Worm (Caenorhabditis elegans) whole organism, young adult: ENCODE measurements around the gene sri-24.

Experiments
- B0019.2 ChIP-seq: fragments of 200-800 bp; sonication (Bioruptor generic); conservative IDR thresholded peaks from 2 replicates; pipeline ENCODE4 v1.3.6; 2022; ENCODE audit warnings: missing genetic modification reagents, missing genetic modification characterization, missing compliant biosample characterization
- F10E7.11 ChIP-seq: sonication (generic microtip); optimal IDR thresholded peaks from 2 replicates; lab custom pipeline; 2017; ENCODE audit warnings: mild to moderate bottlenecking, missing genetic modification characterization, moderate library complexity, missing compliant biosample characterization
- F23B12.7 ChIP-seq: sonication (generic microtip); optimal IDR thresholded peaks from 2 replicates; lab custom pipeline; 2017; ENCODE audit warnings: missing genetic modification characterization, mild to moderate bottlenecking, missing compliant biosample characterization, antibody characterized with exemption, moderate library complexity; ENCODE audit not compliant: insufficient read depth
- F33H1.4 ChIP-seq: fragments of 200-800 bp; sonication (Bioruptor generic); IDR thresholded peaks from 2 replicates; pipeline ENCODE4 v1.3.6; 2022; ENCODE audit warnings: missing genetic modification reagents, missing genetic modification characterization, missing compliant biosample characterization
- F52B5.7 ChIP-seq: sonication (generic microtip); optimal IDR thresholded peaks from 2 replicates; lab custom pipeline; 2016; ENCODE audit warnings: mild to moderate bottlenecking, missing genetic modification characterization, missing compliant biosample characterization
- T07F8.4 ChIP-seq: sonication (generic microtip); optimal IDR thresholded peaks from 2 replicates; lab custom pipeline; 2016; ENCODE audit warnings: mild to moderate bottlenecking, missing genetic modification characterization, moderate library complexity, missing compliant biosample characterization
- Y53F4B.3 ChIP-seq: fragments of 200-800 bp; sonication (Bioruptor generic); IDR thresholded peaks from 2 replicates; pipeline ENCODE4 v1.3.6; 2022; ENCODE audit warnings: missing genetic modification reagents, missing genetic modification characterization, missing compliant biosample characterization
- Y56A3A.18 ChIP-seq: fragments of 200-800 bp; sonication (Bioruptor generic); IDR thresholded peaks from 2 replicates; pipeline ENCODE4 v1.3.6; 2022; ENCODE audit warnings: missing genetic modification reagents, missing genetic modification characterization, missing compliant biosample characterization
- Y95B8A.8 ChIP-seq: fragments of 200-800 bp; sonication (Bioruptor generic); IDR thresholded peaks from 2 replicates; pipeline ENCODE4 v1.3.6; 2022; ENCODE audit warnings: missing genetic modification reagents, missing genetic modification characterization, missing compliant biosample characterization
- aptf-2 ChIP-seq: fragments of 200-800 bp; sonication (Bioruptor generic); conservative IDR thresholded peaks from 2 replicates; pipeline ENCODE4 v1.3.6; 2022; ENCODE audit warnings: missing genetic modification reagents, missing genetic modification characterization, missing compliant biosample characterization
- aptf-3 ChIP-seq: fragments of 200-800 bp; sonication (Bioruptor generic); IDR thresholded peaks from 2 replicates; pipeline ENCODE4 v1.3.6; 2022; ENCODE audit warnings: missing genetic modification characterization, missing compliant biosample characterization
- ccch-3 ChIP-seq: fragments of 200-800 bp; sonication (Bioruptor generic); optimal IDR thresholded peaks from 2 replicates; lab custom pipeline; 2018; ENCODE audit warnings: mild to moderate bottlenecking, missing genetic modification characterization, missing compliant biosample characterization
- cebp-1 ChIP-seq, 2 experiments: fragments of 200-800 bp in 1 of 2; sonication (Bioruptor generic) in 1 of 2; sonication (generic microtip) in 1 of 2; IDR thresholded peaks in 1 of 2; optimal IDR thresholded peaks in 1 of 2; 2 replicates each; pipeline versions ENCODE4 v1.3.6 to Lab custom; 2017 to 2022; ENCODE audit warnings: missing compliant biosample characterization in 2 of 2, missing genetic modification characterization in 2 of 2, mild to moderate bottlenecking in 1 of 2, missing genetic modification reagents in 1 of 2, moderate library complexity in 1 of 2
- ceh-100 ChIP-seq: fragments of 200-800 bp; sonication (Bioruptor generic); IDR thresholded peaks from 2 replicates; pipeline ENCODE4 v1.3.6; 2022; ENCODE audit warnings: missing genetic modification reagents, missing genetic modification characterization, missing compliant biosample characterization
- ceh-27 ChIP-seq: fragments of 200-800 bp; sonication (Bioruptor generic); optimal IDR thresholded peaks from 2 replicates; lab custom pipeline; 2018; ENCODE audit warnings: mild to moderate bottlenecking, missing genetic modification characterization, moderate library complexity, missing compliant biosample characterization
- ceh-40 ChIP-seq: fragments of 200-800 bp; sonication (Bioruptor generic); IDR thresholded peaks from 2 replicates; pipeline ENCODE4 v1.3.6; 2022; ENCODE audit warnings: missing genetic modification characterization, missing compliant biosample characterization
- ceh-91 ChIP-seq: fragments of 200-800 bp; sonication (Bioruptor generic); IDR thresholded peaks from 2 replicates; pipeline ENCODE4 v1.3.6; 2022; ENCODE audit warnings: missing genetic modification reagents, missing genetic modification characterization, missing compliant biosample characterization
- die-1 ChIP-seq: sonication (generic microtip); optimal IDR thresholded peaks from 2 replicates; lab custom pipeline; 2016; ENCODE audit warnings: missing genotype, mild to moderate bottlenecking, missing genetic modification characterization, missing compliant biosample characterization
- egl-18 ChIP-seq: fragments of 200-800 bp; sonication (Bioruptor generic); IDR thresholded peaks from 2 replicates; pipeline ENCODE4 v1.3.6; 2022; ENCODE audit warnings: missing genetic modification reagents, missing genetic modification characterization, missing compliant biosample characterization
- egl-44 ChIP-seq: fragments of 200-800 bp; sonication (Bioruptor generic); IDR thresholded peaks from 2 replicates; pipeline ENCODE4 v1.3.6; 2022; ENCODE audit warnings: missing genetic modification reagents, missing genetic modification characterization, missing compliant biosample characterization
- ets-4 ChIP-seq: fragments of 200-800 bp; sonication (Bioruptor generic); optimal IDR thresholded peaks from 2 replicates; lab custom pipeline; 2018; ENCODE audit warnings: mild to moderate bottlenecking, missing genetic modification characterization, missing compliant biosample characterization
- him-1 ChIP-seq: sonication (generic microtip); optimal IDR thresholded peaks from 2 replicates; lab custom pipeline; 2016; ENCODE audit warnings: missing genotype, missing genetic modification reagents, missing genetic modification characterization, missing compliant biosample characterization
- hmg-1.2 ChIP-seq: fragments of 200-800 bp; sonication (Bioruptor generic); IDR thresholded peaks from 2 replicates; pipeline ENCODE4 v1.3.6; 2022; ENCODE audit warnings: missing genetic modification reagents, missing genetic modification characterization, missing compliant biosample characterization
- hsf-1 ChIP-seq: fragments of 200-800 bp; sonication (Bioruptor generic); IDR thresholded peaks from 2 replicates; pipeline ENCODE4 v1.3.6; 2022; ENCODE audit warnings: missing genetic modification reagents, missing genetic modification characterization, missing compliant biosample characterization
- lag-1 ChIP-seq: fragments of 200-800 bp; sonication (Bioruptor generic); IDR thresholded peaks from 2 replicates; pipeline ENCODE4 v1.3.6; 2022; ENCODE audit warnings: missing genetic modification reagents, missing genetic modification characterization, missing compliant biosample characterization
- lin-26 ChIP-seq: fragments of 200-800 bp; sonication (Bioruptor generic); IDR thresholded peaks from 2 replicates; pipeline ENCODE4 v1.3.6; 2022; ENCODE audit warnings: missing genetic modification reagents, missing genetic modification characterization, missing compliant biosample characterization
- lin-54 ChIP-seq: fragments of 200-800 bp; sonication (Bioruptor generic); optimal IDR thresholded peaks from 2 replicates; lab custom pipeline; 2018; ENCODE audit warnings: mild to moderate bottlenecking, missing genetic modification characterization, missing compliant biosample characterization
- lsl-1 ChIP-seq: fragments of 200-800 bp; sonication (Bioruptor generic); optimal IDR thresholded peaks from 2 replicates; lab custom pipeline; 2018; ENCODE audit warnings: mild to moderate bottlenecking, missing genetic modification characterization, moderate library complexity, missing compliant biosample characterization
- madf-10 ChIP-seq: sonication (generic microtip); optimal IDR thresholded peaks from 2 replicates; lab custom pipeline; 2016; ENCODE audit warnings: mild to moderate bottlenecking, missing genetic modification characterization, missing compliant biosample characterization
- nfya-2 ChIP-seq: fragments of 200-800 bp; sonication (Bioruptor generic); IDR thresholded peaks from 2 replicates; pipeline ENCODE4 v1.3.6; 2022; ENCODE audit warnings: missing genetic modification reagents, missing genetic modification characterization, missing compliant biosample characterization
- nhr-120 ChIP-seq: fragments of 200-800 bp; sonication (Bioruptor generic); IDR thresholded peaks from 2 replicates; pipeline ENCODE4 v1.3.6; 2022; ENCODE audit warnings: missing genetic modification characterization, missing compliant biosample characterization
- nhr-90 ChIP-seq: sonication (generic microtip); optimal IDR thresholded peaks from 2 replicates; lab custom pipeline; 2016; ENCODE audit warnings: missing genotype, mild to moderate bottlenecking, missing genetic modification characterization, missing compliant biosample characterization
- pbrm-1 ChIP-seq: fragments of 200-800 bp; sonication (Bioruptor generic); IDR thresholded peaks from 2 replicates; pipeline ENCODE4 v1.3.6; 2022; ENCODE audit warnings: missing genetic modification reagents, missing genetic modification characterization, missing compliant biosample characterization
- rcor-1 ChIP-seq: fragments of 200-800 bp; sonication (Bioruptor generic); IDR thresholded peaks from 2 replicates; pipeline ENCODE4 v1.3.6; 2022; ENCODE audit warnings: missing genetic modification reagents, missing genetic modification characterization, missing compliant biosample characterization
- repo-1 ChIP-seq: sonication (generic microtip); optimal IDR thresholded peaks from 2 replicates; lab custom pipeline; 2017; ENCODE audit warnings: mild to moderate bottlenecking, missing genetic modification characterization, missing compliant biosample characterization
- rpc-1 ChIP-seq, 2 experiments: fragments of 150-350 bp in 1 of 2; sonication (generic microtip) in 1 of 2; optimal IDR thresholded peaks; 2 replicates each; lab custom pipeline; 2014 to 2018; ENCODE audit warnings: missing biosample characterization in 1 of 2, missing genetic modification characterization in 1 of 2, missing genetic modification reagents in 1 of 2, missing genotype in 1 of 2
- sdz-38 ChIP-seq: sonication (generic microtip); optimal IDR thresholded peaks from 2 replicates; lab custom pipeline; 2016; ENCODE audit warnings: missing genotype, missing genetic modification characterization, missing compliant biosample characterization
- snpc-1.1 ChIP-seq: sonication (generic microtip); optimal IDR thresholded peaks from 2 replicates; lab custom pipeline; 2017; ENCODE audit warnings: missing genetic modification characterization, mild to moderate bottlenecking, missing compliant biosample characterization, antibody characterized with exemption, moderate library complexity, missing genotype, missing genetic modification reagents; ENCODE audit not compliant: insufficient read depth
- snpc-3.4 ChIP-seq: sonication (generic microtip); optimal IDR thresholded peaks from 2 replicates; lab custom pipeline; 2017; ENCODE audit warnings: missing genetic modification characterization, mild to moderate bottlenecking, missing compliant biosample characterization, antibody characterized with exemption, moderate library complexity, missing genotype, missing genetic modification reagents
- sptf-2 ChIP-seq: fragments of 200-800 bp; sonication (Bioruptor generic); optimal IDR thresholded peaks from 2 replicates; lab custom pipeline; 2018; ENCODE audit warnings: mild to moderate bottlenecking, missing genetic modification characterization, missing compliant biosample characterization
- tbx-9 ChIP-seq: sonication (generic microtip); optimal IDR thresholded peaks from 2 replicates; lab custom pipeline; 2016; ENCODE audit warnings: borderline replicate concordance, missing genetic modification characterization, inconsistent platforms, missing compliant biosample characterization
- unc-130 ChIP-seq: sonication (generic microtip); optimal IDR thresholded peaks from 2 replicates; lab custom pipeline; 2016; ENCODE audit warnings: missing genetic modification reagents, missing genetic modification characterization, missing compliant biosample characterization
- xnd-1 ChIP-seq: sonication (generic microtip); optimal IDR thresholded peaks from 2 replicates; lab custom pipeline; 2016; ENCODE audit warnings: missing genotype, missing genetic modification reagents, missing genetic modification characterization, missing compliant biosample characterization
- zim-3 ChIP-seq: sonication (generic microtip); optimal IDR thresholded peaks from 2 replicates; lab custom pipeline; 2017; ENCODE audit warnings: mild to moderate bottlenecking, missing genetic modification characterization, moderate library complexity, missing compliant biosample characterization
- ztf-18 ChIP-seq: sonication (generic microtip); optimal IDR thresholded peaks from 2 replicates; lab custom pipeline; 2016; ENCODE audit warnings: missing genotype, mild to moderate bottlenecking, missing genetic modification characterization, missing compliant biosample characterization
- ztf-26 ChIP-seq: sonication (generic microtip); optimal IDR thresholded peaks from 2 replicates; lab custom pipeline; 2017; ENCODE audit warnings: missing genetic modification characterization, missing compliant biosample characterization
- ztf-6 ChIP-seq: fragments of 200-800 bp; sonication (Bioruptor generic); IDR thresholded peaks from 2 replicates; pipeline ENCODE4 v1.3.6; 2022; ENCODE audit warnings: missing genetic modification reagents, missing genetic modification characterization, missing compliant biosample characterization

The sri-24 gene

DNA sequence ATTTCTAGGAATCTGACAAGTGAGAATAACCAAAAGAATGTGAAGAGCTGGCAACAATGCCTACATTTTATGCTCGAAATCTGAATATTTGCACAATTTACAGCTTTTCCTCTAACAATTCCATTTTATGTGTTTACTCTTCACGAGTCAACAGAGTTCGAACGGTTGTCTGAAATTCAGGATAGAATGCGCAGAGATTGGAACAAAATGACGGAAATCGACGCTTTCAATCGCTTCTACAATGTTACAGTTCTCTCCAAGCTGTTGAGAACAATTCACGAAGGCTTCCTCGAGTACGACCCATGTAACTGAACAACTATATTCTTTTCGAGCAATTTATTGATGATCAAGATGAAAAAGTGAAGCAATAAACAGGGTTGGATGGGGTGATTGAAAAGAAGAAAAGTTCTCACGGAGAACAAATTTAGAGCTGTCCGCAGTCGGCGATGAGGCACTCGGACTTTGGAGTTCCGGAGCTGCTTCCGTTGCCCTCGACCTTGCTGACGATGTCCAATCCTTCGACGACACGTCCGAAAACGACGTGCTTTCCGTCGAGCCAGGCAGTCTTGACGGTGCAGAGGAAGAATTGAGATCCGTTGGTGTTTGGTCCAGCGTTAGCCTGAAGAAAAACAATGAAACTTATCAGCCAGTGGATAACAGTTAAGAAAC is 25.6 kb upstream of the sri-24 start, which contains the start of gene Y75B12B.3 (continued):
- no peak for TF ChIP-seq ccch-3 (GFP tag; lab: Kevin White, UChicago)
- TF ChIP-seq pbrm-1 (GFP tag; lab: Robert Waterston, UW): 0 out of 2 replicates have a peak, but pooled peaks have one; percentile 52
- no peak for TF ChIP-seq F23B12.7 (tag; lab: Kevin White, UChicago)
- TF ChIP-seq zim-3 (tag; lab: Kevin White, UChicago): no peak
- 0 out of 2 replicates have a peak, but pooled peaks have one; percentile 10 for TF ChIP-seq hmg-1.2 (GFP tag; lab: Robert Waterston, UW)
- no peak for TF ChIP-seq ceh-40 (GFP tag; lab: Robert Waterston, UW)
- TF ChIP-seq madf-10: no peak
- peak; percentile 77 for TF ChIP-seq lin-26 (GFP tag; lab: Robert Waterston, UW)
- no peak for TF ChIP-seq aptf-2 (GFP tag; lab: Robert Waterston, UW)
- no peak for TF ChIP-seq rpc-1 (optimal IDR thresholded peaks at IDR 0.05; lab: Kevin White, UChicago)
- no peak for TF ChIP-seq rpc-1 (tag; optimal IDR thresholded peaks at IDR 0.05; lab: Kevin White, UChicago)
- TF ChIP-seq xnd-1 (tag; lab: Kevin White, UChicago): peak; percentile 11
- 0 out of 2 replicates have a peak, but pooled peaks have one; percentile 5 for TF ChIP-seq Y95B8A.8 (GFP tag; lab: Robert Waterston, UW)
- no peak for TF ChIP-seq ztf-6
- no peak for TF ChIP-seq Y53F4B.3 (GFP tag; lab: Robert Waterston, UW)
- TF ChIP-seq Y56A3A.18: peak; percentile 41; the same call in 1 of the 2 replicates
- no peak for TF ChIP-seq ets-4
- no peak for TF ChIP-seq ceh-27 (GFP tag; lab: Kevin White, UChicago)
- TF ChIP-seq hsf-1 (GFP tag; lab: Robert Waterston, UW): peak; percentile 83
- no peak for TF ChIP-seq egl-18 (GFP tag; lab: Robert Waterston, UW)
- TF ChIP-seq sdz-38 (tag; lab: Kevin White, UChicago): no peak
- TF ChIP-seq die-1 (tag; lab: Kevin White, UChicago): peak; percentile 36
- TF ChIP-seq ceh-91: no peak
- TF ChIP-seq F33H1.4 (GFP tag; lab: Robert Waterston, UW): no peak
- TF ChIP-seq nhr-90 (tag; lab: Kevin White, UChicago): no peak
- no peak for TF ChIP-seq tbx-9
- TF ChIP-seq ceh-100 (GFP tag; lab: Robert Waterston, UW): peak; percentile 47; the same call in 1 of the 2 replicates
- no peak for TF ChIP-seq aptf-3 (GFP tag; lab: Robert Waterston, UW)
- no peak for TF ChIP-seq snpc-1.1 (tag; lab: Kevin White, UChicago)
- no peak for TF ChIP-seq F10E7.11 (tag; lab: Kevin White, UChicago)
- no peak for TF ChIP-seq T07F8.4 (tag; lab: Kevin White, UChicago)
- peak; percentile 5; the same call in 1 of the 2 replicates for TF ChIP-seq rcor-1 (GFP tag; lab: Robert Waterston, UW)
- TF ChIP-seq B0019.2 (GFP tag; lab: Robert Waterston, UW): no peak
- no peak for TF ChIP-seq cebp-1 (GFP tag; IDR thresholded peaks at IDR 0.05; lab: Robert Waterston, UW)
- TF ChIP-seq cebp-1 (tag; optimal IDR thresholded peaks at IDR 0.05; lab: Kevin White, UChicago): peak; percentile 29
- TF ChIP-seq snpc-3.4 (tag; lab: Kevin White, UChicago): peak; percentile 24
- TF ChIP-seq lsl-1: peak; percentile 47
- no peak for TF ChIP-seq ztf-26
- 0 out of 2 replicates have a peak, but pooled peaks have one; percentile 17 for TF ChIP-seq egl-44 (GFP tag; lab: Robert Waterston, UW)
- TF ChIP-seq F52B5.7: no peak
- TF ChIP-seq lag-1 (GFP tag; lab: Robert Waterston, UW): no peak
- no peak for TF ChIP-seq nfya-2 (GFP tag; lab: Robert Waterston, UW)
- no peak for TF ChIP-seq nhr-120 (GFP tag; lab: Robert Waterston, UW)
- peak; percentile 62 for TF ChIP-seq lin-54 (GFP tag; lab: Kevin White, UChicago)
- TF ChIP-seq sptf-2: no peak
- TF ChIP-seq ztf-18 (tag; lab: Kevin White, UChicago): peak; percentile 54
- no peak for TF ChIP-seq repo-1
- no peak for TF ChIP-seq unc-130 (GFP tag; lab: Kevin White, UChicago)
- peak; percentile 57 for TF ChIP-seq him-1
